Worm (Caenorhabditis elegans) whole organism, L3 larva: ENCODE data around the gene Y73C8B.5.

Experiments used
- ceh-28 ChIP-seq: fragments of 150-350 bp; optimal IDR thresholded peaks from 2 replicates; lab custom pipeline; 2014; ENCODE audit warnings: missing biosample characterization, missing genetic modification reagents, missing genetic modification characterization
- elt-1 ChIP-seq: fragments of 150-350 bp; optimal IDR thresholded peaks from 2 replicates; lab custom pipeline; 2014; ENCODE audit warnings: missing biosample characterization, missing genetic modification characterization
- fos-1 ChIP-seq: fragments of 150-350 bp; optimal IDR thresholded peaks from 2 replicates; lab custom pipeline; 2014; ENCODE audit warnings: missing biosample characterization, missing genetic modification characterization
- mdl-1 ChIP-seq: fragments of 150-350 bp; optimal IDR thresholded peaks from 2 replicates; lab custom pipeline; 2014; ENCODE audit warnings: missing biosample characterization, missing genetic modification characterization
- nhr-25 ChIP-seq: sonication (generic microtip); optimal IDR thresholded peaks from 2 replicates; lab custom pipeline; 2017; ENCODE audit warnings: missing biosample characterization, missing genetic modification characterization
- nhr-76 ChIP-seq: fragments of 150-350 bp; sonication (generic microtip); optimal IDR thresholded peaks from 5 replicates; lab custom pipeline; 2014; ENCODE audit warnings: missing biosample characterization, missing genetic modification characterization
- sea-2 ChIP-seq: fragments of 150-350 bp; sonication (generic microtip); optimal IDR thresholded peaks from 4 replicates; lab custom pipeline; 2014; ENCODE audit warnings: missing biosample characterization, missing genetic modification reagents, missing genetic modification characterization

DNA sequence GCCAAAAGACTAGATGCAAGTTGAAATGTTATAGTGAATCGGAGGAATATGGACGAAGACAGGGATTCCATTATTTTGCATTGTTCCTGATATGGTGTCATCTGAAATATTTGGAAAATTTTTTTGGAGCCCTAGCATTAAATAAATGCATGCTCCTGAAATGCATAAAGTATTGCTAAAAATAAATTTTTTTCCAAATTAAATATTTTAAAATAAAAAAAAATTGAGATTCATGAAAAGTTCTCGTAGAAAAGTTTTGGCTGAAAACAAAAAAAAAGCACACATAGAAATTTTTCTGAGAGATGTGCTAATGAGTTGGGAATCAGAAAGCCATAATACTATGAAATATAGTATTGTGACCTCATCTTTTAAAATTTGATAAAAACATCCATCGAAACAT, 42.0 kb upstream of the Y73C8B.5 start, which contains the start of gene srab-7:
- TF ChIP-seq ceh-28 (tag; lab: Kevin White, UChicago) = no peak
- no peak for TF ChIP-seq nhr-25
- no peak for TF ChIP-seq fos-1 (tag; lab: Kevin White, UChicago)
- no peak for TF ChIP-seq sea-2 (GFP tag; lab: Kevin White, UChicago)
- TF ChIP-seq elt-1 (tag; lab: Kevin White, UChicago) = no peak
- no peak for TF ChIP-seq mdl-1 (tag; lab: Kevin White, UChicago)
- TF ChIP-seq nhr-76 (tag; lab: Kevin White, UChicago) = no peak
